Worm (Caenorhabditis elegans): ENCODE measurements around the gene mmab-1.

Gene mmab-1

DNA sequence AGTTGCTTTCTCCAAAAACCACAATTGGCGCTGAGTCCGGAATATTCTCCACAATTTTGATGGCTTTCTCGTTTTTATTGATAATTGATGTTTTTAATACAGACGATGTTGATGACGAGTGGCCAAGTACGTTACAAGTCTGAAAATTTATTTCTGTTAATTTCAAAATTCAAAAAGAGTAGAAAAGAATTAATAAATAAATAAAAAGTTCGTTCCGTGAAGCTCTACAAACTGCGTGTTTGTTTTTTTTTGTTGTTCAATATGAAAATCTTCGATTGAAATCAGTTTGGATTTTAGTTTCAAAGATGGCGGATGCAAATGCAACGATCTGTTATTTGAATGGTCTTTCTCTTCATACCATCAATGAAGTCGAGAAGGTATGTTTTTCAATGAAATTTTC, 11.0 kb downstream of the mmab-1 start, which contains the start of gene F26F4.2:
Gene F26F4.2 (plus strand): TSS at position 301 of the 400 bp plus-strand sequence.
- TF ChIP-seq him-1 (tag; optimal IDR thresholded peaks at IDR 0.05) (no peak), W03F9.2 (tag; optimal IDR thresholded peaks at IDR 0.05) (no peak), dao-5 (tag; optimal IDR thresholded peaks at IDR 0.05) (no peak)

DNA sequence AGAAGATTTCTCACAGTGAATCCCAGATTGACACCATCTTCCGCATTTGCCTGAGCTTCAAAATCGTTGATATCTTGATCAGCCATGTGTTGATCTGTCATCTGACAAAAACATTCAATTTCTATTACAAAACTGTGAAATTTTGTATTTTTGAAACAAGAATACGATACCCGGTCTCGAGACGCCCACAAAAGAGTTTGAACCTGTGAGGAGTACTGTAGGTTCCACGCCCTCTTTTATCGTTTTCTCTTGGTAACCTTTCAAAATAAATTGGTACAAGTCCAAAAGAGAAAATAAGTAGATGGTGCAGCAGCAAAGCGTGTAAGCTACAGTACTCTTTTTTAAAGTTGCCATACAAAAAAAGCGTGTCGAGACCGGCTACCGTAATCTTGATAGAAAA, 12.0 kb downstream of the mmab-1 start, which contains the start of gene F26F4.12:
Gene F26F4.12 (minus strand): TSS at position 101 of the 400 bp plus-strand sequence.
- TF ChIP-seq W03F9.2 (tag; optimal IDR thresholded peaks at IDR 0.05), result no peak
- TF ChIP-seq dao-5 (tag; optimal IDR thresholded peaks at IDR 0.05), result no peak
- no peak for TF ChIP-seq him-1 (tag; optimal IDR thresholded peaks at IDR 0.05)

DNA sequence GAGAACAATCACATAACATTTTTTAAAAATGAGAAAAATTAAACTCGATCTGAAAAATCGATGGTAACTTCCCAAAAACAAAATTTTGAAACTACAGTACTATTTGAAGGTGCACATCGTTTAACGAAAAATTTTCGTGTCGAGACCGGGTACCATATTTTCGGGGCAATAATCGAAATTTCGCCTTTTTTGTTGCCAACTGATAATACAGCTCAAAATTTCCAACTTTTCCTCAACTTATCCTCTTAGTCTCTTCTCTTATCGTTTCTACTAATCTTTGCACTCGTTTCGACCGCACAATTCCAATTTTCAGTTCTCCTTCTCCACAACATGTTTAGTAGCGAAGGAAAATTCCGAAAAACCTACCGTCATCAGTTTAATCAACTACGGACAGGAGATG, 15.0 kb downstream of the mmab-1 start, which contains the start of gene rom-1:
Gene rom-1 (plus strand): TSS at position 301 of the 400 bp plus-strand sequence.
- TF ChIP-seq W03F9.2 (tag; optimal IDR thresholded peaks at IDR 0.05) (no peak), him-1 (tag; optimal IDR thresholded peaks at IDR 0.05) (no peak), dao-5 (tag; optimal IDR thresholded peaks at IDR 0.05) (no peak)

- TF ChIP-seq him-1 (tag; optimal IDR thresholded peaks at IDR 0.05) (no peak), dao-5 (tag; optimal IDR thresholded peaks at IDR 0.05) (no peak)
Measured at ce11 chrIII:4906365-4906764, 15.5 kb downstream of the mmab-1 start.

DNA sequence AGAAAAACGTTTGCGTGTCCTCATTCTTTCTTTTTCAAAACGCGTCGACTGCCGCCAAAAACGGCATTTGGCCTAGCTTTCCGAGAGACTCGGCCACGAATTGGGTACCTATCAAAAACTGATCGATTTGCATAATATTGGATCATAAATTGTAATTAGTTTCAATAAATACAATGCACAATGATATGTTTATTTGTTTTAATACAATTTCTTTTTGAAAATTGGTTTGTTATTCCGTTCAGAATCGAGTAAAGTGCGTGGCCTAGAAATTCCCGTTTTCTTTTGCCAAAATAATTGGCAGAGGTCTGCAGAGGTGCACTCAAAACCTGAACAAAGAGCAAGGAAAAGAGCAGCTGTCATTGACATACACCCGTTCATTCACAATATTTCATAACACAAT, 16.5 kb downstream of the mmab-1 start, which contains the start of gene F26F4.8:
Gene F26F4.8 (minus strand): TSS at position 69 of the 400 bp plus-strand sequence.
- TF ChIP-seq W03F9.2 (tag; optimal IDR thresholded peaks at IDR 0.05) (no peak), dao-5 (tag; optimal IDR thresholded peaks at IDR 0.05) (no peak), him-1 (tag; optimal IDR thresholded peaks at IDR 0.05) (no peak)

DNA sequence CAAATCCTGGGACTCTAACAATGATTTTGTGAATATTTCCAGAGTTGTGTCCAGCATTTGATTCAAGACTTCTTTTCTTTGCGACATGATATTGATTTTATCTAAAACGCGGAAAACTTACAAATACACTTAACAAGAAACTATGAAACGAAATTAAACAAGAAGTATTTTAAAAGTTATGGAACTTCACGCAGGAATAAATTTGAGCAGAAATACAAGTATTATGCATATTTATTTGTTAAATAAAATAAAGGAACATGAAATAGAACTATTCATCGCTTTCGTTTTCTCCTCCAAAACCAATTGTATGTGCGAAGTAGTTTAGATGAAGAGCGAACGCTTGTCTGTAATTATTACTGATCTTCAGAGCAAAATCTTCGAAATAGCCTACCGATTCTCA, 18.1 kb downstream of the mmab-1 start, which contains the start of gene kbp-2:
Gene kbp-2 (minus strand): TSS at position 101 of the 400 bp plus-strand sequence.
- TF ChIP-seq him-1 (tag; optimal IDR thresholded peaks at IDR 0.05), result no peak
- TF ChIP-seq dao-5 (tag; optimal IDR thresholded peaks at IDR 0.05), result no peak
- TF ChIP-seq W03F9.2 (tag; optimal IDR thresholded peaks at IDR 0.05), result no peak

- TF ChIP-seq him-1 (tag; optimal IDR thresholded peaks at IDR 0.05) (no peak), W03F9.2 (tag; optimal IDR thresholded peaks at IDR 0.05) (no peak), dao-5 (tag; optimal IDR thresholded peaks at IDR 0.05) (no peak)
Measured at ce11 chrIII:4900260-4900659, 21.7 kb downstream of the mmab-1 start, which contains the start of gene tag-340. TSS of gene tag-340 (plus strand) at chrIII:4900508.

ce11 chrIII:4899728-4900127, 22.2 kb downstream of the mmab-1 start:
- TF ChIP-seq him-1 (tag; optimal IDR thresholded peaks at IDR 0.05) (peak; percentile 98), dao-5 (tag; optimal IDR thresholded peaks at IDR 0.05) (no peak), W03F9.2 (tag; optimal IDR thresholded peaks at IDR 0.05) (peak; percentile 95)

- TF ChIP-seq W03F9.2 (tag; optimal IDR thresholded peaks at IDR 0.05) (no peak), him-1 (tag; optimal IDR thresholded peaks at IDR 0.05) (no peak), dao-5 (tag; optimal IDR thresholded peaks at IDR 0.05) (no peak)
Measured at ce11 chrIII:4899035-4899578, 22.8 kb downstream of the mmab-1 start, which contains the start of gene nhl-2. TSS of gene nhl-2 (minus strand) at chrIII:4899085.

- TF ChIP-seq him-1 (tag; optimal IDR thresholded peaks at IDR 0.05) (no peak), dao-5 (tag; optimal IDR thresholded peaks at IDR 0.05) (no peak), W03F9.2 (tag; optimal IDR thresholded peaks at IDR 0.05) (no peak)
Measured at ce11 chrIII:4895313-4895712, 26.6 kb downstream of the mmab-1 start.

DNA sequence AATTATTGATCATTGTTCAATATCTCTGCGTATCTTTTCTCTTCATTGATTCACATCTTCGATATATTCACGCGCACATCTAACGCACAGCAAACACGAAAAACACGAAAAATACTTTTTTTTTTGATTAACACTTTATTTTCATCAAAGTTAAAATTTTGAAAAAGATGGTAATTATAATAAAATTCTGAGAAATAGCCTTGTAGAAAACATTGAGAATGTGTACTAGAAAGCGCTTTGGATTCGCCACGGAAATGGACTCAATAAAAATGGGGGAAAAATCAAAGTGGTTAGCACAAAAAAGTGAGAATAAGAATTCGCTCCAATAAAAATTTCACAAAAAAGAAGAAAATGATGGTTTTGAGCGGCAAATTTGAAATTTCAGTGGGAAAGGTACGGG, 28.4 kb downstream of the mmab-1 start, which contains the start of gene F26F4.6:
Gene F26F4.6 (minus strand): TSS at position 101 of the 400 bp plus-strand sequence.
- TF ChIP-seq dao-5 (tag; optimal IDR thresholded peaks at IDR 0.05) (no peak), him-1 (tag; optimal IDR thresholded peaks at IDR 0.05) (no peak)

ce11 chrIII:4890997-4891396, 30.9 kb downstream of the mmab-1 start, which contains the start of gene F26F4.5:
TSS of gene F26F4.5 (minus strand) at chrIII:4891252.
- no peak for TF ChIP-seq dao-5 (tag; optimal IDR thresholded peaks at IDR 0.05)
- TF ChIP-seq W03F9.2 (tag; optimal IDR thresholded peaks at IDR 0.05), result no peak
- TF ChIP-seq him-1 (tag; optimal IDR thresholded peaks at IDR 0.05), result no peak

- TF ChIP-seq dao-5 (tag; optimal IDR thresholded peaks at IDR 0.05), result no peak
- TF ChIP-seq him-1 (tag; optimal IDR thresholded peaks at IDR 0.05), result no peak
- no peak for TF ChIP-seq W03F9.2 (tag; optimal IDR thresholded peaks at IDR 0.05)
Measured at ce11 chrIII:4887291-4887690, 34.6 kb downstream of the mmab-1 start, which contains the start of gene clec-6. TSS of gene clec-6 (minus strand) at chrIII:4887444.

DNA sequence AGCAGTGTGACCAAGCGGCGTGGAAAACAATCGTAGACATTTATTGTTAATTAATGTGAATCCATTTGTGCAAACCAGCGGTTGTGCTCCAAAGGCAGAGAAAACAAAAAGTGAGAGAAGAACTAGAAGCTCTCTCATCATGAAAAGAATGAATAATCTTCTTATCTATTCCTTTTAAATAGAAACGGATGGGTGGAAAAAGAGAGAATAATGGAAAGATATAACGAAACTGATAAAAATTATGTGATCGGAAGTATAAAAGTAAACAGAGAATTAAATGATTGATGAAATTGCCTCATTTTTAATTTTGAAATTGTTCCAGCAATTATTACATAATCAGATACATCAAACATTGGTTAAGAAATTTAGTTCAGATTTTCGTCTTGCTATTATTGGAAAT, 38.5 kb downstream of the mmab-1 start, which contains the start of gene clec-5:
Gene clec-5 (minus strand): TSS at position 178 of the 400 bp plus-strand sequence.
- TF ChIP-seq W03F9.2 (tag; optimal IDR thresholded peaks at IDR 0.05) (no peak), him-1 (tag; optimal IDR thresholded peaks at IDR 0.05) (no peak), dao-5 (tag; optimal IDR thresholded peaks at IDR 0.05) (no peak)

All from whole organism, L4/young adult.